Worm (Caenorhabditis elegans): ENCODE measurements around the gene K01A2.5.

The K01A2.5 gene

DNA sequence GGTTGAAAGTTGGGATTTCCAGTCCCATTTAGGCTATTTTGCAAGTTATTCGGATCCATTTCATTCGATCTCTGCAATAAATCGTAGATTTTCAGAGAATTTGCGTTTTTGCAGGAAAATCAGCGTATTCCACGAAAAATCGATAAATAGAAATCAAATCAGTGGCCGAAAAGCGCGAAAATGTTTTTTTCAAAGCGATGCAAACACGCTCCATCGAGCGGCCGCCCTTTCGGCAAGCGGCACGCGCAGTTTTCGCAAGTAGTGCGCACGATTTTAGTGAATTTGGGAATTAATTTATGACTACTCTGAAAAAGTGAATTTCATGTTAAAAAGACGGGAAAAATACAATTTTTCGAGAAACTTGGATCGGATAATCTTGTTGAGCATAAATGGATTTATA, 45.9 kb upstream of the K01A2.5 start (continued):
- TF ChIP-seq lim-7 (GFP tag; IDR thresholded peaks at IDR 0.05) = peak; percentile 62; the same call in 1 of the 2 replicates
- TF ChIP-seq madf-5 (GFP tag; IDR thresholded peaks at IDR 0.05) = no peak
- no peak for TF ChIP-seq egl-27 (tag; optimal IDR thresholded peaks at IDR 0.05)
- TF ChIP-seq Y5F2A.4 (GFP tag; optimal IDR thresholded peaks at IDR 0.05) = no peak
- no peak for TF ChIP-seq aly-2 (tag; optimal IDR thresholded peaks at IDR 0.05)
- TF ChIP-seq hlh-30 (tag; optimal IDR thresholded peaks at IDR 0.05; ENCODE audit: insufficient read depth) = peak; percentile 84
- TF ChIP-seq unc-130 (GFP tag; optimal IDR thresholded peaks at IDR 0.05) = peak; percentile 92
- no peak for TF ChIP-seq nhr-111 (GFP tag; optimal IDR thresholded peaks at IDR 0.05)
- peak; percentile 79 for TF ChIP-seq sdz-12 (GFP tag; optimal IDR thresholded peaks at IDR 0.05)
- peak; percentile 84 for TF ChIP-seq F37D6.2 (tag; optimal IDR thresholded peaks at IDR 0.05)
- TF ChIP-seq zip-11 (GFP tag; IDR thresholded peaks at IDR 0.05) = no peak
- TF ChIP-seq spr-1 (tag; optimal IDR thresholded peaks at IDR 0.05) = peak; percentile 91
- TF ChIP-seq ama-1 (optimal IDR thresholded peaks at IDR 0.05) = no peak
- no peak for TF ChIP-seq fos-1 (tag; optimal IDR thresholded peaks at IDR 0.05)
- peak; percentile 76 for TF ChIP-seq dmd-6 (GFP tag; IDR thresholded peaks at IDR 0.05)
- TF ChIP-seq mep-1 (tag; optimal IDR thresholded peaks at IDR 0.05) = peak; percentile 98
- peak; percentile 91 for TF ChIP-seq nhr-102 (tag; optimal IDR thresholded peaks at IDR 0.05)
- TF ChIP-seq F26F4.8 (GFP tag; conservative IDR thresholded peaks at IDR 0.05) = no peak
- peak; percentile 84 for TF ChIP-seq F49E8.2 (tag; optimal IDR thresholded peaks at IDR 0.05; ENCODE audit: borderline replicate concordance)
- peak; percentile 92 for TF ChIP-seq T26A8.4 (GFP tag; IDR thresholded peaks at IDR 0.05)
- peak; percentile 75; the same call in 1 of the 2 replicates for TF ChIP-seq daf-19 (GFP tag; conservative IDR thresholded peaks at IDR 0.05)
- peak; percentile 87 for TF ChIP-seq hlh-11 (tag; optimal IDR thresholded peaks at IDR 0.05)
- TF ChIP-seq ztf-11 (tag; optimal IDR thresholded peaks at IDR 0.05) = no peak
- TF ChIP-seq hmg-1.1 (GFP tag; IDR thresholded peaks at IDR 0.05) = peak; percentile 92
- TF ChIP-seq R02D3.7 (tag; optimal IDR thresholded peaks at IDR 0.05) = no peak
- TF ChIP-seq Y105C5A.15 (GFP tag; IDR thresholded peaks at IDR 0.05) = no peak
- TF ChIP-seq unc-62 (GFP tag; optimal IDR thresholded peaks at IDR 0.05 in 1 of 2) = peak in 1 of 2 experiments; percentile 45
- TF ChIP-seq unc-62 (tag; optimal IDR thresholded peaks at IDR 0.05) = no peak
- TF ChIP-seq mxl-2 (GFP tag; conservative IDR thresholded peaks at IDR 0.05) = 0 out of 2 replicates have a peak, but pooled peaks have one; percentile 54
- 0 out of 2 replicates have a peak, but pooled peaks have one; percentile 16 for TF ChIP-seq dmd-8 (GFP tag; IDR thresholded peaks at IDR 0.05)
- peak; percentile 97 for TF ChIP-seq nhr-6 (tag; optimal IDR thresholded peaks at IDR 0.05)
- peak; percentile 83 for TF ChIP-seq Y48G9A.11 (GFP tag; IDR thresholded peaks at IDR 0.05)
- no peak for TF ChIP-seq tag-97 (GFP tag; IDR thresholded peaks at IDR 0.05)
- peak; percentile 0 for TF ChIP-seq lir-3 (tag; optimal IDR thresholded peaks at IDR 0.05)
- peak; percentile 57 for TF ChIP-seq nhr-10 (tag; optimal IDR thresholded peaks at IDR 0.05)
- TF ChIP-seq zfp-3 (GFP tag; conservative IDR thresholded peaks at IDR 0.05) = peak; percentile 89
- peak; percentile 67 for TF ChIP-seq snpc-1.2 (GFP tag; IDR thresholded peaks at IDR 0.05)
- TF ChIP-seq duxl-1 (tag; optimal IDR thresholded peaks at IDR 0.05; ENCODE audit: poor library complexity) = peak; percentile 94
- peak; percentile 90 for TF ChIP-seq ces-1 (GFP tag; optimal IDR thresholded peaks at IDR 0.05)
- peak; percentile 87 for TF ChIP-seq nhr-42 (GFP tag; IDR thresholded peaks at IDR 0.05)
- peak; percentile 46; the same call in 1 of the 2 replicates for TF ChIP-seq mdt-29 (GFP tag; IDR thresholded peaks at IDR 0.05)
- no peak for TF ChIP-seq ceh-32 (tag; optimal IDR thresholded peaks at IDR 0.05; ENCODE audit: poor library complexity)
- TF ChIP-seq skn-1 (tag; optimal IDR thresholded peaks at IDR 0.05) = peak; percentile 32
- TF ChIP-seq egl-43 (GFP tag; IDR thresholded peaks at IDR 0.05) = peak; percentile 77
- TF ChIP-seq dpl-1 (GFP tag; optimal IDR thresholded peaks at IDR 0.05) = peak; percentile 92
- TF ChIP-seq tra-1 (GFP tag; IDR thresholded peaks at IDR 0.05) = peak; percentile 81
- TF ChIP-seq arid-1 (GFP tag; conservative IDR thresholded peaks at IDR 0.05) = peak; percentile 96
- peak; percentile 74 for TF ChIP-seq pqm-1 (tag; optimal IDR thresholded peaks at IDR 0.05)
- peak; percentile 77 for TF ChIP-seq php-3 (GFP tag; IDR thresholded peaks at IDR 0.05)
- no peak for TF ChIP-seq daf-8 (GFP tag; IDR thresholded peaks at IDR 0.05)
- peak; percentile 56 for TF ChIP-seq zip-2 (tag; optimal IDR thresholded peaks at IDR 0.05)
- peak; percentile 73 for TF ChIP-seq nhr-48 (tag; optimal IDR thresholded peaks at IDR 0.05)

Measured in whole organism, L4 larva.